Fruit fly (Drosophila melanogaster) whole organism, embryonic: ENCODE data around the gene lark.

Source experiments
- C15 ChIP-seq: fragments of 200-800 bp; sonication (Bioruptor generic); IDR thresholded peaks from 3 replicates; pipeline ENCODE4 v1.3.6; 2022; ENCODE audit warnings: missing biosample characterization, missing genetic modification characterization
- CG10366 ChIP-seq: fragments of 200-800 bp; sonication (Bioruptor generic); IDR thresholded peaks from 2 replicates; pipeline ENCODE4 v1.3.6; 2022; ENCODE audit warnings: missing biosample characterization, missing genetic modification characterization
- CG10431 ChIP-seq: fragments of 200-800 bp; sonication (Bioruptor generic); optimal IDR thresholded peaks from 3 replicates; lab custom pipeline; 2018; ENCODE audit warnings: missing biosample characterization, mild to moderate bottlenecking, missing genetic modification characterization
- CG11456 ChIP-seq: fragments of 200-800 bp; sonication (Bioruptor generic); IDR thresholded peaks from 3 replicates; pipeline ENCODE4 v1.3.6; 2022; ENCODE audit warnings: missing biosample characterization, missing genetic modification characterization
- CG11696 ChIP-seq: fragments of 200-800 bp; sonication (Bioruptor generic); IDR thresholded peaks from 2 replicates; pipeline ENCODE4 v1.3.6; 2022; ENCODE audit warnings: missing biosample characterization, missing genetic modification characterization
- CG13624 ChIP-seq: fragments of 200-800 bp; sonication (Bioruptor generic); optimal IDR thresholded peaks from 2 replicates; lab custom pipeline; 2016; ENCODE audit warnings: missing biosample characterization, missing genetic modification characterization
- CG13775 ChIP-seq: fragments of 200-800 bp; sonication (Bioruptor generic); optimal IDR thresholded peaks from 3 replicates; lab custom pipeline; 2017; ENCODE audit warnings: missing biosample characterization, mild to moderate bottlenecking, missing genetic modification characterization
- CG13894 ChIP-seq: fragments of 200-800 bp; sonication (Bioruptor generic); optimal IDR thresholded peaks from 3 replicates; lab custom pipeline; 2018; ENCODE audit warnings: missing biosample characterization, mild to moderate bottlenecking, missing genetic modification characterization, moderate library complexity
- CG14441 ChIP-seq: fragments of 200-800 bp; sonication (Bioruptor generic); IDR thresholded peaks from 2 replicates; pipeline ENCODE4 v1.3.6; 2022; ENCODE audit warnings: missing biosample characterization, missing genetic modification characterization
- CG1529 ChIP-seq: fragments of 200-800 bp; sonication (Bioruptor generic); optimal IDR thresholded peaks from 3 replicates; lab custom pipeline; 2018; ENCODE audit warnings: missing biosample characterization, missing genetic modification characterization
- CG16863 ChIP-seq: fragments of 200-800 bp; sonication (Bioruptor generic); optimal IDR thresholded peaks from 3 replicates; lab custom pipeline; 2016; ENCODE audit warnings: missing biosample characterization, missing genetic modification characterization
- CG2678 ChIP-seq: fragments of 200-800 bp; sonication (Bioruptor generic); optimal IDR thresholded peaks from 3 replicates; lab custom pipeline; 2019; ENCODE audit warnings: missing biosample characterization, mild to moderate bottlenecking, missing genetic modification characterization, moderate library complexity
- CG30431 ChIP-seq: fragments of 200-800 bp; sonication (Bioruptor generic); optimal IDR thresholded peaks from 2 replicates; lab custom pipeline; 2017; ENCODE audit warnings: missing biosample characterization, missing genetic modification characterization
- CG4424 ChIP-seq: fragments of 200-800 bp; sonication (Bioruptor generic); optimal IDR thresholded peaks from 3 replicates; lab custom pipeline; 2016; ENCODE audit warnings: missing biosample characterization, missing genetic modification characterization
- CG4707 ChIP-seq: fragments of 200-800 bp; sonication (Bioruptor generic); optimal IDR thresholded peaks from 2 replicates; lab custom pipeline; 2018; ENCODE audit warnings: missing biosample characterization, mild to moderate bottlenecking, missing genetic modification characterization, moderate library complexity
- CG6175 ChIP-seq: fragments of 200-800 bp; sonication (Bioruptor generic); IDR thresholded peaks from 3 replicates; pipeline ENCODE4 v1.3.6; 2022; ENCODE audit warnings: missing biosample characterization, missing genetic modification characterization
- CG7271 ChIP-seq: fragments of 200-800 bp; sonication (Bioruptor generic); optimal IDR thresholded peaks from 2 replicates; lab custom pipeline; 2018; ENCODE audit warnings: missing biosample characterization, mild to moderate bottlenecking, missing genetic modification characterization, moderate library complexity
- CG8388 ChIP-seq: fragments of 200-800 bp; sonication (Bioruptor generic); optimal IDR thresholded peaks from 2 replicates; lab custom pipeline; 2019; ENCODE audit warnings: missing biosample characterization, mild to moderate bottlenecking, missing genetic modification characterization, moderate library complexity
- Doc3 ChIP-seq: fragments of 200-800 bp; sonication (Bioruptor generic); IDR thresholded peaks from 3 replicates; pipeline ENCODE4 v1.3.6; 2022; ENCODE audit warnings: missing biosample characterization, missing genetic modification characterization; ENCODE audit not compliant: partially characterized antibody
- ERR ChIP-seq: fragments of 200-800 bp; sonication (Bioruptor generic); optimal IDR thresholded peaks from 2 replicates; lab custom pipeline; 2016; ENCODE audit warnings: missing biosample characterization, missing genetic modification characterization
- H15 ChIP-seq: fragments of 200-800 bp; sonication (Bioruptor generic); IDR thresholded peaks from 3 replicates; pipeline ENCODE4 v1.3.6; 2022; ENCODE audit warnings: missing biosample characterization, missing genetic modification characterization
- HmgZ ChIP-seq: fragments of 200-800 bp; sonication (Bioruptor generic); optimal IDR thresholded peaks from 2 replicates; lab custom pipeline; 2018; ENCODE audit warnings: missing biosample characterization, mild to moderate bottlenecking, missing genetic modification characterization
- Neu2 ChIP-seq: fragments of 200-800 bp; sonication (Bioruptor generic); optimal IDR thresholded peaks from 3 replicates; lab custom pipeline; 2016; ENCODE audit warnings: missing biosample characterization, missing genetic modification characterization, borderline replicate concordance
- Oaz ChIP-seq: fragments of 200-800 bp; sonication (Bioruptor generic); IDR thresholded peaks from 2 replicates; pipeline ENCODE4 v1.3.6; 2022; ENCODE audit warnings: missing biosample characterization, missing genetic modification characterization
- Sry-δ ChIP-seq: fragments of 200-800 bp; sonication (Bioruptor generic); optimal IDR thresholded peaks from 2 replicates; lab custom pipeline; 2016; ENCODE audit warnings: missing biosample characterization, missing genetic modification characterization
- ac ChIP-seq: fragments of 200-800 bp; sonication (Bioruptor generic); optimal IDR thresholded peaks from 3 replicates; lab custom pipeline; 2017; ENCODE audit warnings: missing biosample characterization, mild to moderate bottlenecking, missing genetic modification characterization
- cg ChIP-seq: fragments of 200-800 bp; sonication (Bioruptor generic); optimal IDR thresholded peaks from 3 replicates; lab custom pipeline; 2019; ENCODE audit warnings: missing biosample characterization, mild to moderate bottlenecking, missing genetic modification characterization, moderate library complexity
- chinmo ChIP-seq: fragments of 200-800 bp; sonication (Bioruptor generic); IDR thresholded peaks from 4 replicates; pipeline ENCODE4 v1.3.6; 2022; ENCODE audit warnings: missing biosample characterization, missing genetic modification characterization; ENCODE audit not compliant: partially characterized antibody
- cwo ChIP-seq: fragments of 200-800 bp; sonication (Bioruptor generic); optimal IDR thresholded peaks from 3 replicates; lab custom pipeline; 2017; ENCODE audit warnings: missing biosample characterization, missing genetic modification characterization, mild to moderate bottlenecking, moderate library complexity, missing genetic modification reagents
- dan ChIP-seq: fragments of 200-800 bp; sonication (Bioruptor generic); IDR thresholded peaks from 2 replicates; pipeline ENCODE4 v1.3.6; 2022; ENCODE audit warnings: missing biosample characterization, missing genetic modification characterization
- disco-r ChIP-seq: fragments of 200-800 bp; sonication (Bioruptor generic); optimal IDR thresholded peaks from 2 replicates; lab custom pipeline; 2016; ENCODE audit warnings: missing biosample characterization, missing genetic modification characterization
- dmrt99B ChIP-seq: fragments of 200-800 bp; sonication (Bioruptor generic); optimal IDR thresholded peaks from 2 replicates; lab custom pipeline; 2018; ENCODE audit warnings: missing biosample characterization, mild to moderate bottlenecking, missing genetic modification characterization, moderate library complexity
- ewg ChIP-seq: fragments of 200-800 bp; sonication (Bioruptor generic); optimal IDR thresholded peaks from 3 replicates; lab custom pipeline; 2017; ENCODE audit warnings: mild to moderate bottlenecking, missing biosample characterization, missing genetic modification reagents, missing genetic modification characterization
- fru ChIP-seq: fragments of >200 bp; optimal IDR thresholded peaks from 2 replicates; lab custom pipeline; 2017
- hth ChIP-seq: fragments of >200 bp; optimal IDR thresholded peaks from 2 replicates; lab custom pipeline; 2017; ENCODE audit warnings: inconsistent platforms
- jigr1 ChIP-seq: fragments of 200-800 bp; sonication (Bioruptor generic); IDR thresholded peaks from 3 replicates; pipeline ENCODE4 v1.3.6; 2022; ENCODE audit warnings: missing biosample characterization, missing genetic modification characterization
- jing ChIP-seq: fragments of 200-800 bp; sonication (Bioruptor generic); optimal IDR thresholded peaks from 2 replicates; lab custom pipeline; 2018; ENCODE audit warnings: missing biosample characterization, mild to moderate bottlenecking, missing genetic modification characterization
- klu ChIP-seq: fragments of 200-800 bp; sonication (Bioruptor generic); IDR thresholded peaks from 2 replicates; pipeline ENCODE4 v1.3.6; 2022; ENCODE audit warnings: missing biosample characterization, missing genetic modification characterization
- knrl ChIP-seq: fragments of 200-800 bp; sonication (Bioruptor generic); IDR thresholded peaks from 3 replicates; pipeline ENCODE4 v1.3.6; 2022; ENCODE audit warnings: missing biosample characterization, missing genetic modification characterization; ENCODE audit not compliant: partially characterized antibody
- nau ChIP-seq: fragments of 200-800 bp; sonication (Bioruptor generic); optimal IDR thresholded peaks from 3 replicates; lab custom pipeline; 2017; ENCODE audit warnings: missing biosample characterization, mild to moderate bottlenecking, missing genetic modification characterization, missing genetic modification reagents
- nerfin-1 ChIP-seq: fragments of 200-800 bp; sonication (Bioruptor generic); optimal IDR thresholded peaks from 3 replicates; lab custom pipeline; 2019; ENCODE audit warnings: missing biosample characterization, mild to moderate bottlenecking, missing genetic modification characterization, moderate library complexity
- otp ChIP-seq: fragments of 200-800 bp; sonication (Bioruptor generic); IDR thresholded peaks from 3 replicates; pipeline ENCODE4, ENCODE4 v1.3.6; 2022; ENCODE audit warnings: missing biosample characterization, missing genetic modification characterization
- psq ChIP-seq: fragments of 200-800 bp; sonication (Bioruptor generic); optimal IDR thresholded peaks from 2 replicates; lab custom pipeline; 2017; ENCODE audit warnings: missing biosample characterization, missing genetic modification characterization
- run ChIP-seq: fragments of 200-800 bp; sonication (Bioruptor generic); optimal IDR thresholded peaks from 3 replicates; lab custom pipeline; 2018; ENCODE audit warnings: missing biosample characterization, mild to moderate bottlenecking, missing genetic modification characterization
- sim ChIP-seq: fragments of 200-800 bp; sonication (Bioruptor generic); IDR thresholded peaks from 2 replicates; pipeline ENCODE4 v1.3.6; 2022; ENCODE audit warnings: missing biosample characterization, missing genetic modification characterization
- sima ChIP-seq: fragments of 200-800 bp; sonication (Bioruptor generic); optimal IDR thresholded peaks from 2 replicates; lab custom pipeline; 2016; ENCODE audit warnings: missing biosample characterization, missing genetic modification characterization
- slbo ChIP-seq: fragments of 200-800 bp; sonication (Bioruptor generic); IDR thresholded peaks from 2 replicates; pipeline ENCODE4 v1.3.6; 2022; ENCODE audit warnings: missing biosample characterization, missing genetic modification characterization
- trem ChIP-seq: fragments of 200-800 bp; optimal IDR thresholded peaks from 3 replicates; lab custom pipeline; 2019; ENCODE audit warnings: missing biosample characterization, mild to moderate bottlenecking, missing genetic modification characterization, moderate library complexity
- unpg ChIP-seq: fragments of 200-800 bp; sonication (Bioruptor generic); optimal IDR thresholded peaks from 3 replicates; lab custom pipeline; 2018; ENCODE audit warnings: missing biosample characterization, mild to moderate bottlenecking, missing genetic modification characterization, moderate library complexity
- z ChIP-seq: fragments of 200-800 bp; sonication (Bioruptor generic); IDR thresholded peaks from 3 replicates; pipeline ENCODE4 v1.3.6; 2022; ENCODE audit warnings: missing biosample characterization, missing genetic modification characterization

lark gene

dm6 chr3L:7347984-7348631, 9.0 kb downstream of the lark start, which contains the start of the genes Srp19 and qm (continued):
- TF ChIP-seq CG14441 (GFP tag; lab: Robert Waterston, UW) (no peak), Sry-δ (GFP tag; lab: Kevin White, UChicago) (peak; percentile 94), chinmo (peak; percentile 97), jing (GFP tag; lab: Kevin White, UChicago) (no peak), disco-r (no peak), ERR (no peak), z (GFP tag; lab: Robert Waterston, UW) (no peak), trem (tag; lab: Kevin White, UChicago) (peak; percentile 6), H15 (GFP tag; lab: Robert Waterston, UW) (no peak; the same call in 2 of the 3 replicates), sim (GFP tag; lab: Robert Waterston, UW) (0 out of 2 replicates have a peak, but pooled peaks have one; percentile 31), sima (GFP tag; lab: Kevin White, UChicago) (no peak), nerfin-1 (no peak), run (tag; lab: Kevin White, UChicago) (no peak), Doc3 (peak; percentile 78), CG13894 (tag; lab: Kevin White, UChicago) (peak; percentile 45), cwo (GFP tag; lab: Kevin White, UChicago) (peak; percentile 36), CG16863 (GFP tag; lab: Kevin White, UChicago) (peak; percentile 25), CG8388 (GFP tag; lab: Kevin White, UChicago) (no peak), C15 (GFP tag; lab: Robert Waterston, UW) (no peak), slbo (peak; percentile 67; the same call in 1 of the 2 replicates), CG6175 (GFP tag; lab: Robert Waterston, UW) (no peak), psq (GFP tag; lab: Kevin White, UChicago) (no peak), hth (no peak), otp (GFP tag; lab: Robert Waterston, UW) (0 out of 3 replicates have a peak, but pooled peaks have one; percentile 5), klu (peak; percentile 61; the same call in 1 of the 2 replicates), jigr1 (no peak), ewg (GFP tag; lab: Kevin White, UChicago) (no peak), CG2678 (tag; lab: Kevin White, UChicago) (peak; percentile 33), unpg (GFP tag; lab: Kevin White, UChicago) (peak; percentile 42), CG13624 (GFP tag; lab: Kevin White, UChicago) (peak; percentile 52), HmgZ (tag; lab: Kevin White, UChicago) (peak; percentile 20), fru (lab: Kevin White, UChicago) (no peak), CG1529 (no peak), cg (GFP tag; lab: Kevin White, UChicago) (no peak), CG7271 (tag; lab: Kevin White, UChicago) (no peak), CG11696 (GFP tag; lab: Robert Waterston, UW) (no peak), CG4707 (no peak), CG10366 (GFP tag; lab: Robert Waterston, UW) (no peak; the same call in 1 of the 2 replicates), knrl (GFP tag; lab: Robert Waterston, UW) (peak; percentile 92), dmrt99B (tag; lab: Kevin White, UChicago) (peak; percentile 27), CG10431 (GFP tag; lab: Kevin White, UChicago) (no peak), CG13775 (peak; percentile 31), Neu2 (no peak), CG4424 (GFP tag; lab: Kevin White, UChicago) (peak; percentile 55), CG30431 (GFP tag; lab: Kevin White, UChicago) (no peak), ac (GFP tag; lab: Kevin White, UChicago) (no peak), dan (GFP tag; lab: Robert Waterston, UW) (no peak), CG11456 (GFP tag; lab: Robert Waterston, UW) (0 out of 3 replicates have a peak, but pooled peaks have one; percentile 41), nau (peak; percentile 29), Oaz (GFP tag; lab: Robert Waterston, UW) (no peak)
